Fruit fly (Drosophila melanogaster): ENCODE results near the gene CG32536.

CG32536 gene

DNA sequence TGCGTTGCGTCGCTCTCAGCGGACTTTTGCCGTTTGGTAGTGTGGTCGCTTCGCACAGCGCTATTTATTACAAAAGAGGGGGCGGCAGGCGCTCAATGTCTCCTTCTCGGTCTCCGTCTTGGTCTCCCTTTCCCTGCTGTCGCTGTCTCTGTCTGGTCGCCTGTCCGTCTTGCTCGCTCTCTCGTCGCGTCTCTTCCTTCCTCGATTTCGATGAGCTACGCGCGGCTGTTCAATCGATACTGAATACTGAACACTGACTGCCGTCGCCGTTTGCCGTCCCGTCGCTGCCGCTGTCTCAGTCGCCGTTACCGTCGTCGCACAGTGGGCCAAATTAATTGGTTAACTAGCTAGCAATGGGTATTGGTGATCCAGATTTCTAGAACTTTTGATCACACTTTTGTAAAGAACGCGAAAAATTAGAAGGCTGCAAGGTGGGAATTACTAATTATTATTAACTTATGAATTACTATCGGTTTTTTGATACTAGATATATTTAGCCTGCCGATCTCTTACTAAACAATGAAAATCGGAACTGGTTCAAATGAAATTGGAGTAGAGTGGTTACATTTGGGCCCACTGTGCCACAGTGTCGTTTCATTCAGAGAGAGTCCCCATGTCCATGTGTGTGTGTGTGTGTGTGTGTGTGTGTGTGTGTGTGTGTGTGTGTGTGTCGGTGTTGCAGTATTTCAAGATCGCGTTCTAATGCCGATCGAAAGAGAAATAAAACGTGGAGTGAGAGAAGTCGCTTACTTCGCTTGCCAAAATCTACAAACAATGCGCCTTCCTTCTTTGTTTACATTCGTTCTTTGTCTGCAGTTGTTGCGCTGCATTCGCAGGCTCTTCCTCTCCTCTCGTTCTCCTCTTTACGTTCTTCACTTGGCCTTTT is 21.4 kb upstream of the CG32536 start, which contains the start of gene CG8034 (continued):
- TF ChIP-seq CG7372 (GFP tag; IDR thresholded peaks at IDR 0.05) (peak; percentile 97), Xrp1 (GFP tag; IDR thresholded peaks at IDR 0.05) (peak; percentile 96), H15 (GFP tag; IDR thresholded peaks at IDR 0.05) (peak; percentile 90), Nf-YA (GFP tag; IDR thresholded peaks at IDR 0.05) (peak; percentile 82), aop (GFP tag; IDR thresholded peaks at IDR 0.05) (no peak), CG2129 (GFP tag; IDR thresholded peaks at IDR 0.05; ENCODE audit: partially characterized antibody) (no peak), wdn (GFP tag; IDR thresholded peaks at IDR 0.05) (peak; percentile 87), CG10431 (GFP tag; optimal IDR thresholded peaks at IDR 0.05) (peak; percentile 89), tio (GFP tag; optimal IDR thresholded peaks at IDR 0.05) (peak; percentile 96), CG5245 (GFP tag; optimal IDR thresholded peaks at IDR 0.05) (peak; percentile 89), tap (tag; optimal IDR thresholded peaks at IDR 0.05) (peak; percentile 93), ro (GFP tag; IDR thresholded peaks at IDR 0.05) (peak; percentile 83), CG3281 (GFP tag; optimal IDR thresholded peaks at IDR 0.05) (peak; percentile 98), cg (GFP tag; optimal IDR thresholded peaks at IDR 0.05) (peak; percentile 95), CG3163 (GFP tag; optimal IDR thresholded peaks at IDR 0.05) (peak; percentile 64), z (GFP tag; IDR thresholded peaks at IDR 0.05) (0 out of 3 replicates have a peak, but pooled peaks have one; percentile 48), CG3995 (GFP tag; optimal IDR thresholded peaks at IDR 0.05) (peak; percentile 81), CG6254 (GFP tag; optimal IDR thresholded peaks at IDR 0.05) (peak; percentile 93), Bteb2 (GFP tag; optimal IDR thresholded peaks at IDR 0.05) (peak; percentile 95), nom (GFP tag; optimal IDR thresholded peaks at IDR 0.05) (peak; percentile 91), CG18599 (GFP tag; optimal IDR thresholded peaks at IDR 0.05) (peak; percentile 98), eve (GFP tag; optimal IDR thresholded peaks at IDR 0.05) (peak; percentile 65 to 97), CG33213 (GFP tag; optimal IDR thresholded peaks at IDR 0.05) (peak; percentile 93), Rfx (GFP tag; IDR thresholded peaks at IDR 0.05) (peak; percentile 98), gcm2 (GFP tag; optimal IDR thresholded peaks at IDR 0.05) (peak; percentile 87), CG31365 (tag; optimal IDR thresholded peaks at IDR 0.05) (peak; percentile 81), CG7963 (GFP tag; IDR thresholded peaks at IDR 0.05; ENCODE audit: partially characterized antibody) (0 out of 3 replicates have a peak, but pooled peaks have one; percentile 7), crc (GFP tag; optimal IDR thresholded peaks at IDR 0.05) (peak; percentile 90), CG1603 (tag; optimal IDR thresholded peaks at IDR 0.05) (peak; percentile 89), CG8290 (GFP tag; optimal IDR thresholded peaks at IDR 0.05) (peak; percentile 93), CG8290 (tag; optimal IDR thresholded peaks at IDR 0.05) (peak; percentile 82), sob (GFP tag; IDR thresholded peaks at IDR 0.05) (peak; percentile 95), Bgb (GFP tag; IDR thresholded peaks at IDR 0.05; ENCODE audit: partially characterized antibody) (0 out of 2 replicates have a peak, but pooled peaks have one; percentile 44), rib (GFP tag; IDR thresholded peaks at IDR 0.05) (peak; percentile 89), yki (optimal IDR thresholded peaks at IDR 0.05) (no peak), CG4328 (GFP tag; optimal IDR thresholded peaks at IDR 0.05) (peak; percentile 97), Atf6 (GFP tag; IDR thresholded peaks at IDR 0.05) (peak; percentile 96), az2 (GFP tag; optimal IDR thresholded peaks at IDR 0.05) (peak; percentile 96), ind (GFP tag; optimal IDR thresholded peaks at IDR 0.05) (peak; percentile 97), trh (GFP tag; optimal IDR thresholded peaks at IDR 0.05) (peak; percentile 93), Stat92E (GFP tag; optimal IDR thresholded peaks at IDR 0.05) (peak in 1 of 3 experiments; percentile 86), Dbx (GFP tag; IDR thresholded peaks at IDR 0.05) (peak; percentile 95), CG42726 (GFP tag; IDR thresholded peaks at IDR 0.05; ENCODE audit: partially characterized antibody) (peak; percentile 53; the same call in 1 of the 2 replicates), Side (GFP tag; optimal IDR thresholded peaks at IDR 0.05) (peak; percentile 94), ATbp (GFP tag; optimal IDR thresholded peaks at IDR 0.05) (peak; percentile 93), twi (tag; optimal IDR thresholded peaks at IDR 0.05) (peak; percentile 95), HmgD (GFP tag; optimal IDR thresholded peaks at IDR 0.05) (peak; percentile 90), pho (GFP tag; optimal IDR thresholded peaks at IDR 0.05) (peak; percentile 97), row (GFP tag; IDR thresholded peaks at IDR 0.05) (peak; percentile 98)

Data from whole organism, embryonic.